Worm (Caenorhabditis elegans): ENCODE results near the gene F09B9.5.

DNA sequence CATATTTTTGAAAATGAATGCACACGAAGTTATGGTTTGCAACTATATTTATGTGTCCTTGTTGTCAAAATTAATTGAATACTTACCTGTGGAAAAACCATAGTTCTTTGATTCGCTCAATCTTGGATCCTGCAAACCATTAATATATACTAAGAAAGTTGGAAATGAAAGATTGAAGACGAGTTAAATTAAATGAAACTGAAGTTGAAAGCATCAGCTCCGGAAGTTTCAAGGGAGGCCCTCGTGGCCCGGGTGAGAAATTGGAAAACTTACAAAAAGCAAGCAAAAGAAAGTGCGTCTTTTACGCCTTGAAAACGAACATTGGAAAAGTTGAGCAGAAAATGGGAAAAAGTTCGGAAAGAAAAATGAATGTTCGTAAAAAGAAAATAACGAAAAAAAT, 21.5 kb upstream of the F09B9.5 start, which contains the start of gene unc-58:
- TF ChIP-seq flt-1 (GFP tag; IDR thresholded peaks at IDR 0.05) (no peak), med-1 (GFP tag; optimal IDR thresholded peaks at IDR 0.05; ENCODE audit: insufficient read depth) (no peak), klf-2 (GFP tag; conservative IDR thresholded peaks at IDR 0.05) (no peak), tab-1 (GFP tag; IDR thresholded peaks at IDR 0.05) (no peak), ref-1 (GFP tag; conservative IDR thresholded peaks at IDR 0.05) (no peak), ztf-29 (GFP tag; IDR thresholded peaks at IDR 0.05) (no peak), cog-1 (tag; optimal IDR thresholded peaks at IDR 0.05) (no peak), T22C8.4 (GFP tag; IDR thresholded peaks at IDR 0.05) (no peak)

All from whole organism, midembryonic.